Fruit fly (Drosophila melanogaster) whole organism, larva: ENCODE results near the gene CG13949.

Source experiments
- noc ChIP-seq: fragments of 200-800 bp; sonication (Bioruptor generic); optimal IDR thresholded peaks from 3 replicates; lab custom pipeline; 2019; ENCODE audit warnings: missing biosample characterization, mild to moderate bottlenecking, missing genetic modification characterization, moderate library complexity

Gene CG13949

dm6 chr2L:886743-887142 lies 31.6 kb downstream of the CG13949 start:
- no peak for TF ChIP-seq noc (tag; lab: Kevin White, UChicago)

- TF ChIP-seq noc (tag; lab: Kevin White, UChicago): no peak
Observed at dm6 chr2L:887788-888187, 32.7 kb downstream of the CG13949 start.

dm6 chr2L:889799-890198 lies 34.7 kb downstream of the CG13949 start:
- no peak for TF ChIP-seq noc (tag; lab: Kevin White, UChicago)

dm6 chr2L:892461-892860 lies 37.3 kb downstream of the CG13949 start:
- no peak for TF ChIP-seq noc (tag; lab: Kevin White, UChicago)

DNA sequence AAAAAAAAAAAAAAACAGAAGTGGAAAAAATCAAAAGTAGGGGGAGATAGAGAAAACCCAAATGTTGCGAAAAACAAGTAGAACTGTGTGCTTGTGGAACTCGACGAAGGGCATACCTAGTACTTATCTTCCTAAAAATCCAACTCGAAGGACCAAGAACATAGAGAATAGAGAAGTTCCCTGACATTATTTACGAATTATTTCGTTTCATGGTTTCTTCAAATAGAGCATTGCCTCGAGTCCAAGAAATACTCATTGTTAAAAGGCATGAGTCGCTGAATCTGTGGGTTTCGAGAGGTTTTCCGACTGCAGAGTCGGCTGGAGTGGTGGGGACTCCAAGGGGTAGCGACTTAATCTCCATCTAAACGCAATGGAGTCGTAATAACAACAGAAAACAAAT lies 38.0 kb downstream of the CG13949 start:
- no peak for TF ChIP-seq noc (tag; lab: Kevin White, UChicago)

DNA sequence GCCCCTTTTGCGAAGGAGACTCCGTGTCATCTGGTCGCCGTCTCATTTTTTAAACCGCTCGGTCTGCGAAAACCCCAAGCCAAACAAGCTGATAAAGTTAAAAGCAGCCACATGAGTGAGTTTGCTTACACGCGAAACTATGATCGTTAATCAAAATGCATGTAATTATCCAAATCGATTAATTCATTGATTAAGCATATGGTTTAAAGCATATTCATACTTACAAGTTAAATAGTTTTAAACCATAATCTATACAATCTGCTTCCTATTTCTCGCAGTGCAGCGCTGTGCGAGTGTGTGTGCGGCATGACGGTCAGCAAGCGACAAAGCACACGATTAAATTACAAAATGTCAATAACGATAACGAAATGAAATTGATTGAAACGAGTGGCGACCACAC lies 40.3 kb downstream of the CG13949 start:
- TF ChIP-seq noc (tag; lab: Kevin White, UChicago): no peak

- no peak for TF ChIP-seq noc (tag; lab: Kevin White, UChicago)
Observed at dm6 chr2L:897124-897523, 42.0 kb downstream of the CG13949 start.

DNA sequence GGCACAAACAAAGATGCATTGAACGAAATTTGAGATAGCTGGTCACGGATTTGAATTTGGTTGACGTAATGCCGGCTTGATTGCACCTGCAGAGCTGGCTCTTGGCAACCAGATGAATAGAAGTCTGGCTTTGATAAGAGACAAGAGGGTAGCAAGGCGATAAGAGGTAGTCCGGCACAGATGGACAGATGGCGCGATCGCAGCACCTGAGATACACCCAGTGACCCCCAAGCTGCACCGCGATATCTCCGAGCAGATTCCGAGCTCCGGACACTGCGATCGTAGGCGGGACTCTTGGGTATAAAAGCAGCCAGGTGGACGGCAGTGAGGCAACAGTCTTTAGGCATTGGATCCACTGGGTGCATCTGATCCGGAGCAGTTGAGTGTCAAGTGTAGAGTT lies 43.2 kb downstream of the CG13949 start, which contains the start of gene Lsp1beta:
Gene Lsp1beta (plus strand): TSS at position 185 of the 400 bp plus-strand sequence.
- TF ChIP-seq noc (tag; lab: Kevin White, UChicago): no peak

DNA sequence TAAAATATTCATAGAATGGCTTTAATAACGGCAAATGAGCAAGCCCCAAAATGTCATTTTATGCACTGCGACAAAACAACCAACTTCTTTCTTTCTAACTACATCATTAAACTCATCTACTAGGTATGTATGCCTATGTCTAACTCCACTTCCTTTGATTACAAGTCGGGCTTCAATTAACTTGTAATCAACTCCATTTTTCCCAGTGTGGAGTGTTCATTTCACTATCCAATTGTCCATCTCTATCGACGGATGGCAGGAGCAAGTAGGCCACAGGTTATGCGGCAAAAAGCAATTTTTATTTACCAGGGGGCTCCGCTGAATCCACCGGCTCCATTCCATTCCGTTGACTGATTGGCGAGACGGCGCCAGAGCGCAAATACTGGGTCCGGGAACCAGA lies 48.6 kb downstream of the CG13949 start:
- no peak for TF ChIP-seq noc (tag; lab: Kevin White, UChicago)
